Worm (Caenorhabditis elegans) whole organism, young adult: ENCODE data around the gene Y66A7A.7.

Experiments used
- B0019.2 ChIP-seq: fragments of 200-800 bp; sonication (Bioruptor generic); conservative IDR thresholded peaks from 2 replicates; pipeline ENCODE4 v1.3.6; 2022; ENCODE audit warnings: missing genetic modification reagents, missing genetic modification characterization, missing compliant biosample characterization
- D2030.7 ChIP-seq: fragments of 200-800 bp; sonication (Bioruptor generic); IDR thresholded peaks from 2 replicates; pipeline ENCODE4 v1.3.6; 2022; ENCODE audit warnings: missing genetic modification reagents, missing genetic modification characterization, missing compliant biosample characterization
- F23B12.7 ChIP-seq: sonication (generic microtip); optimal IDR thresholded peaks from 2 replicates; lab custom pipeline; 2017; ENCODE audit warnings: missing genetic modification characterization, mild to moderate bottlenecking, missing compliant biosample characterization, antibody characterized with exemption, moderate library complexity; ENCODE audit not compliant: insufficient read depth
- F33H1.4 ChIP-seq: fragments of 200-800 bp; sonication (Bioruptor generic); IDR thresholded peaks from 2 replicates; pipeline ENCODE4 v1.3.6; 2022; ENCODE audit warnings: missing genetic modification reagents, missing genetic modification characterization, missing compliant biosample characterization
- F37B4.10 ChIP-seq: fragments of 200-800 bp; sonication (Bioruptor generic); IDR thresholded peaks from 2 replicates; pipeline ENCODE4 v1.3.6; 2022; ENCODE audit warnings: missing genetic modification characterization, missing compliant biosample characterization
- F49E8.2 ChIP-seq: sonication (generic microtip); optimal IDR thresholded peaks from 3 replicates; lab custom pipeline; 2017; ENCODE audit warnings: missing genetic modification characterization, mild to moderate bottlenecking, missing compliant biosample characterization, antibody characterized with exemption, moderate library complexity; ENCODE audit not compliant: insufficient read depth
- F55B11.4 ChIP-seq: sonication (generic microtip); optimal IDR thresholded peaks from 2 replicates; lab custom pipeline; 2016; ENCODE audit warnings: missing compliant biosample characterization, missing genetic modification characterization, borderline replicate concordance; ENCODE audit not compliant: insufficient read depth
- K11D2.4 ChIP-seq: fragments of 200-800 bp; sonication (Bioruptor generic); IDR thresholded peaks from 2 replicates; pipeline ENCODE4 v1.3.6; 2022; ENCODE audit warnings: missing genetic modification reagents, missing genetic modification characterization, missing compliant biosample characterization
- Y56A3A.18 ChIP-seq: fragments of 200-800 bp; sonication (Bioruptor generic); IDR thresholded peaks from 2 replicates; pipeline ENCODE4 v1.3.6; 2022; ENCODE audit warnings: missing genetic modification reagents, missing genetic modification characterization, missing compliant biosample characterization
- Y79H2A.3 ChIP-seq: fragments of 200-800 bp; sonication (Bioruptor generic); conservative IDR thresholded peaks from 2 replicates; pipeline ENCODE4 v1.3.6; 2022; ENCODE audit warnings: missing genetic modification reagents, missing genetic modification characterization, missing compliant biosample characterization
- aptf-2 ChIP-seq: fragments of 200-800 bp; sonication (Bioruptor generic); conservative IDR thresholded peaks from 2 replicates; pipeline ENCODE4 v1.3.6; 2022; ENCODE audit warnings: missing genetic modification reagents, missing genetic modification characterization, missing compliant biosample characterization
- aptf-3 ChIP-seq: fragments of 200-800 bp; sonication (Bioruptor generic); IDR thresholded peaks from 2 replicates; pipeline ENCODE4 v1.3.6; 2022; ENCODE audit warnings: missing genetic modification characterization, missing compliant biosample characterization
- atf-7 ChIP-seq: sonication (generic microtip); optimal IDR thresholded peaks from 2 replicates; lab custom pipeline; 2017; ENCODE audit warnings: mild to moderate bottlenecking, missing genetic modification characterization, missing compliant biosample characterization
- attf-3 ChIP-seq: fragments of 200-800 bp; sonication (Bioruptor generic); conservative IDR thresholded peaks from 2 replicates; pipeline ENCODE4 v1.3.6; 2022; ENCODE audit warnings: missing genetic modification reagents, missing genetic modification characterization, missing compliant biosample characterization
- attf-5 ChIP-seq: fragments of 200-800 bp; sonication (Bioruptor generic); optimal IDR thresholded peaks from 2 replicates; lab custom pipeline; 2018; ENCODE audit warnings: mild to moderate bottlenecking, missing genetic modification characterization, missing compliant biosample characterization
- bed-2 ChIP-seq: fragments of 200-800 bp; sonication (Bioruptor generic); IDR thresholded peaks from 2 replicates; pipeline ENCODE4 v1.3.6; 2022; ENCODE audit warnings: missing genetic modification reagents, missing genetic modification characterization, missing compliant biosample characterization
- ccch-3 ChIP-seq: fragments of 200-800 bp; sonication (Bioruptor generic); optimal IDR thresholded peaks from 2 replicates; lab custom pipeline; 2018; ENCODE audit warnings: mild to moderate bottlenecking, missing genetic modification characterization, missing compliant biosample characterization
- ceh-27 ChIP-seq: fragments of 200-800 bp; sonication (Bioruptor generic); optimal IDR thresholded peaks from 2 replicates; lab custom pipeline; 2018; ENCODE audit warnings: mild to moderate bottlenecking, missing genetic modification characterization, moderate library complexity, missing compliant biosample characterization
- ceh-40 ChIP-seq: fragments of 200-800 bp; sonication (Bioruptor generic); IDR thresholded peaks from 2 replicates; pipeline ENCODE4 v1.3.6; 2022; ENCODE audit warnings: missing genetic modification characterization, missing compliant biosample characterization
- ceh-79 ChIP-seq: sonication (generic microtip); optimal IDR thresholded peaks from 2 replicates; lab custom pipeline; 2017; ENCODE audit warnings: mild to moderate bottlenecking, missing genetic modification characterization, missing compliant biosample characterization
- chd-7 ChIP-seq: sonication (generic microtip); optimal IDR thresholded peaks from 2 replicates; lab custom pipeline; 2016; ENCODE audit warnings: mild to moderate bottlenecking, missing genetic modification characterization, moderate library complexity, missing compliant biosample characterization
- dpl-1 ChIP-seq: fragments of 150-350 bp; optimal IDR thresholded peaks from 2 replicates; lab custom pipeline; 2014; ENCODE audit warnings: missing biosample characterization, missing genetic modification reagents, missing genetic modification characterization
- efl-1 ChIP-seq: fragments of 150-350 bp; optimal IDR thresholded peaks from 2 replicates; lab custom pipeline; 2014; ENCODE audit warnings: missing biosample characterization, missing genetic modification reagents, missing genetic modification characterization
- fkh-3 ChIP-seq: sonication (generic microtip); optimal IDR thresholded peaks from 2 replicates; lab custom pipeline; 2016; ENCODE audit warnings: mild to moderate bottlenecking, missing genetic modification characterization, missing compliant biosample characterization
- gei-17 ChIP-seq: fragments of 200-800 bp; sonication (Bioruptor generic); optimal IDR thresholded peaks from 2 replicates; lab custom pipeline; 2018; ENCODE audit warnings: mild to moderate bottlenecking, missing genetic modification characterization, missing compliant biosample characterization
- hmg-1.2 ChIP-seq: fragments of 200-800 bp; sonication (Bioruptor generic); IDR thresholded peaks from 2 replicates; pipeline ENCODE4 v1.3.6; 2022; ENCODE audit warnings: missing genetic modification reagents, missing genetic modification characterization, missing compliant biosample characterization
- let-607 ChIP-seq, 2 experiments: fragments of 200-800 bp in 1 of 2; sonication (Bioruptor generic) in 1 of 2; sonication (generic microtip) in 1 of 2; optimal IDR thresholded peaks; 2 replicates each; lab custom pipeline; 2016 to 2018; ENCODE audit warnings: mild to moderate bottlenecking in 2 of 2, missing compliant biosample characterization in 2 of 2, missing genetic modification characterization in 2 of 2, moderate library complexity in 2 of 2, missing genotype in 1 of 2
- lin-26 ChIP-seq: fragments of 200-800 bp; sonication (Bioruptor generic); IDR thresholded peaks from 2 replicates; pipeline ENCODE4 v1.3.6; 2022; ENCODE audit warnings: missing genetic modification reagents, missing genetic modification characterization, missing compliant biosample characterization
- lin-40 ChIP-seq: sonication (generic microtip); optimal IDR thresholded peaks from 2 replicates; lab custom pipeline; 2016; ENCODE audit warnings: missing genetic modification characterization, mild to moderate bottlenecking, missing compliant biosample characterization, missing genotype, missing genetic modification reagents
- lin-54 ChIP-seq: fragments of 200-800 bp; sonication (Bioruptor generic); optimal IDR thresholded peaks from 2 replicates; lab custom pipeline; 2018; ENCODE audit warnings: mild to moderate bottlenecking, missing genetic modification characterization, missing compliant biosample characterization
- lsl-1 ChIP-seq: fragments of 200-800 bp; sonication (Bioruptor generic); optimal IDR thresholded peaks from 2 replicates; lab custom pipeline; 2018; ENCODE audit warnings: mild to moderate bottlenecking, missing genetic modification characterization, moderate library complexity, missing compliant biosample characterization
- madf-6 ChIP-seq: fragments of 200-800 bp; sonication (Bioruptor generic); IDR thresholded peaks from 2 replicates; pipeline ENCODE4 v1.3.6; 2022; ENCODE audit warnings: missing genetic modification reagents, missing genetic modification characterization, missing compliant biosample characterization
- mcd-1 ChIP-seq: fragments of 200-800 bp; sonication (Bioruptor generic); IDR thresholded peaks from 2 replicates; pipeline ENCODE4 v1.3.6; 2022; ENCODE audit warnings: missing genetic modification reagents, missing genetic modification characterization, missing compliant biosample characterization
- mel-28 ChIP-seq: sonication (generic microtip); optimal IDR thresholded peaks from 2 replicates; lab custom pipeline; 2016; ENCODE audit warnings: borderline replicate concordance, mild to moderate bottlenecking, missing genetic modification characterization, missing compliant biosample characterization
- nfyb-1 ChIP-seq: fragments of 200-800 bp; sonication (Bioruptor generic); IDR thresholded peaks from 2 replicates; pipeline ENCODE4 v1.3.6; 2022; ENCODE audit warnings: missing genetic modification reagents, missing genetic modification characterization, missing compliant biosample characterization
- nhr-120 ChIP-seq: fragments of 200-800 bp; sonication (Bioruptor generic); IDR thresholded peaks from 2 replicates; pipeline ENCODE4 v1.3.6; 2022; ENCODE audit warnings: missing genetic modification characterization, missing compliant biosample characterization
- pha-4 ChIP-seq: fragments of 150-350 bp; sonication (generic microtip); optimal IDR thresholded peaks from 2 replicates; lab custom pipeline; 2014; ENCODE audit warnings: missing biosample characterization, missing genetic modification reagents, missing genetic modification characterization
- rec-8 ChIP-seq, 2 experiments: sonication (generic microtip); optimal IDR thresholded peaks; 2 replicates each; lab custom pipeline; 2016; ENCODE audit warnings: mild to moderate bottlenecking in 2 of 2, missing genetic modification characterization in 2 of 2, missing genetic modification reagents in 2 of 2, missing genotype in 2 of 2, missing biosample characterization in 1 of 2, missing compliant biosample characterization in 1 of 2, moderate library complexity in 1 of 2
- sdz-38 ChIP-seq: sonication (generic microtip); optimal IDR thresholded peaks from 2 replicates; lab custom pipeline; 2016; ENCODE audit warnings: missing genotype, missing genetic modification characterization, missing compliant biosample characterization
- snpc-1.1 ChIP-seq: sonication (generic microtip); optimal IDR thresholded peaks from 2 replicates; lab custom pipeline; 2017; ENCODE audit warnings: missing genetic modification characterization, mild to moderate bottlenecking, missing compliant biosample characterization, antibody characterized with exemption, moderate library complexity, missing genotype, missing genetic modification reagents; ENCODE audit not compliant: insufficient read depth
- snpc-1.3 ChIP-seq: sonication (generic microtip); optimal IDR thresholded peaks from 2 replicates; lab custom pipeline; 2017; ENCODE audit warnings: missing genetic modification characterization, mild to moderate bottlenecking, missing compliant biosample characterization, antibody characterized with exemption, moderate library complexity, missing genotype, missing genetic modification reagents; ENCODE audit not compliant: insufficient read depth
- snpc-3.4 ChIP-seq: sonication (generic microtip); optimal IDR thresholded peaks from 2 replicates; lab custom pipeline; 2017; ENCODE audit warnings: missing genetic modification characterization, mild to moderate bottlenecking, missing compliant biosample characterization, antibody characterized with exemption, moderate library complexity, missing genotype, missing genetic modification reagents
- sptf-2 ChIP-seq: fragments of 200-800 bp; sonication (Bioruptor generic); optimal IDR thresholded peaks from 2 replicates; lab custom pipeline; 2018; ENCODE audit warnings: mild to moderate bottlenecking, missing genetic modification characterization, missing compliant biosample characterization
- unc-130 ChIP-seq: sonication (generic microtip); optimal IDR thresholded peaks from 2 replicates; lab custom pipeline; 2016; ENCODE audit warnings: missing genetic modification reagents, missing genetic modification characterization, missing compliant biosample characterization
- ztf-28 ChIP-seq: fragments of 200-800 bp; sonication (Bioruptor generic); IDR thresholded peaks from 2 replicates; pipeline ENCODE4 v1.3.6; 2022; ENCODE audit warnings: missing genetic modification reagents, missing genetic modification characterization, missing compliant biosample characterization

Gene Y66A7A.7

ce11 chrIII:11588911-11589310 is 40.3 kb downstream of the Y66A7A.7 start, which contains the start of gene Y66D12A.3:
Y66D12A.3 (plus strand) TSS chrIII:11589211.
- no peak for TF ChIP-seq ceh-40
- TF ChIP-seq F37B4.10 (GFP tag; lab: Robert Waterston, UW), result no peak
- no peak for TF ChIP-seq pha-4 (tag; lab: Kevin White, UChicago)
- TF ChIP-seq bed-2 (GFP tag; lab: Robert Waterston, UW), result no peak
- no peak for TF ChIP-seq K11D2.4 (GFP tag; lab: Robert Waterston, UW)
- no peak for TF ChIP-seq Y79H2A.3 (GFP tag; lab: Robert Waterston, UW)
- no peak for TF ChIP-seq aptf-2 (GFP tag; lab: Robert Waterston, UW)
- TF ChIP-seq B0019.2 (GFP tag; lab: Robert Waterston, UW), result no peak
- TF ChIP-seq ztf-28 (GFP tag; lab: Robert Waterston, UW), result no peak
- no peak for TF ChIP-seq F55B11.4
- TF ChIP-seq F33H1.4 (GFP tag; lab: Robert Waterston, UW), result no peak
- no peak for TF ChIP-seq atf-7 (tag; lab: Kevin White, UChicago)
- no peak for TF ChIP-seq ceh-79
- TF ChIP-seq let-607 (tag; optimal IDR thresholded peaks at IDR 0.05; lab: Kevin White, UChicago), result no peak
- TF ChIP-seq attf-5 (GFP tag; lab: Kevin White, UChicago), result no peak
- TF ChIP-seq sptf-2, result no peak
- TF ChIP-seq nhr-120 (GFP tag; lab: Robert Waterston, UW), result no peak
- TF ChIP-seq mel-28, result no peak

DNA sequence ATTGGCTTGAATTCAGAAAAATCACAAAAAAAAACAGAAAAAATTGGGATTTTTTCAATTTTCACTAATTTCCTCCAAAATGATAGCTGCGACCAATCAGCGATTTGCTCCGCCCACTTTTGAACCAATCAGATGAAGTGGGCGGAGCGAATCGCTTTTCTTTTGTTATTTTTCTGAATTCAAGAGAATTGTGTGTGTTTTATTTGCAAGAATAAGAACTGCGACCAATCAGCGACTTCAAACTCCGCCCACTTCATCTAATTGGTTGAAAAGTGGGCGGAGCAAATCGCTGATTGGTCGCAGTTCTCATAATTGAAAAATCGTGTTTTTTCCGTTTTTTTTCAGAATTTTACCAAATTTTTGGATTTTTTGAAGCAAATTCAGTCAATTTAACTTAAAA is 46.7 kb downstream of the Y66A7A.7 start:
- TF ChIP-seq ceh-40, result no peak
- no peak for TF ChIP-seq snpc-3.4 (tag; lab: Kevin White, UChicago)
- no peak for TF ChIP-seq F49E8.2 (tag; lab: Kevin White, UChicago)
- no peak for TF ChIP-seq snpc-1.1 (tag; lab: Kevin White, UChicago)
- peak; percentile 64; the same call in 1 of the 2 replicates for TF ChIP-seq nfyb-1
- TF ChIP-seq hmg-1.2 (GFP tag; lab: Robert Waterston, UW), result no peak
- no peak for TF ChIP-seq gei-17
- TF ChIP-seq, all 124 proteins: peak for 1

DNA sequence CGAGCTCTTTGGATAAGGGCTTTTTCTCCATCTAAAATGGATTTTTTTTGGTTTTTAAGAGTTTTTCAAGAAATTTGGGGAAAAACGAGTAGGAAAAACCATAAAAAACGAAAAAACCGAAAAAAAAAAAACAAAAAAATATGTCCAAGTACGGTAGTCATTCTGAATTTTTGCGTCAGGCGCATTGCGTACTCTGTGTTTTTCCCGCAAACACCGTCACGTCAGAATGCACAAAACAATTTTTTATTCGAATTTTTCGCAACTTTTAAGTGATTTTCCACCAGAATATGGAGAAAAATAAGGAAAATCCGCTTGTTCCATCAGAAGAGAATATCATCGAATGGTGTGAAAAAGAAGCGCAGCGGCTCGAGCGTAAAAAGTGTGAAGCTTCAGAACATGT is 47.9 kb downstream of the Y66A7A.7 start, which contains the start of the genes Y66D12A.6 and ceh-92:
Gene Y66D12A.6 (minus strand): TSS at position 31 of the 400 bp plus-strand sequence.
Gene ceh-92 (plus strand): TSS at position 229 of the 400 bp plus-strand sequence.
- no peak for TF ChIP-seq ccch-3 (GFP tag; lab: Kevin White, UChicago)
- TF ChIP-seq fkh-3, result no peak
- TF ChIP-seq sdz-38 (tag; lab: Kevin White, UChicago), result no peak
- TF ChIP-seq snpc-1.3 (tag; lab: Kevin White, UChicago), result peak; percentile 37
- TF ChIP-seq chd-7, result no peak
- peak; percentile 70 for TF ChIP-seq F49E8.2 (tag; lab: Kevin White, UChicago)
- peak; percentile 73 for TF ChIP-seq D2030.7
- peak; percentile 56 for TF ChIP-seq lin-54 (GFP tag; lab: Kevin White, UChicago)
- TF ChIP-seq ceh-27 (GFP tag; lab: Kevin White, UChicago), result no peak
- no peak for TF ChIP-seq attf-3 (GFP tag; lab: Robert Waterston, UW)
- TF ChIP-seq unc-130 (GFP tag; lab: Kevin White, UChicago), result no peak
- peak; percentile 49; the same call in 1 of the 2 replicates for TF ChIP-seq mcd-1 (GFP tag; lab: Robert Waterston, UW)
- no peak for TF ChIP-seq lin-26 (GFP tag; lab: Robert Waterston, UW)
- TF ChIP-seq aptf-3 (GFP tag; lab: Robert Waterston, UW), result no peak
- peak; percentile 50 for TF ChIP-seq efl-1 (GFP tag; lab: Kevin White, UChicago)
- TF ChIP-seq lsl-1 (GFP tag; lab: Kevin White, UChicago), result peak; percentile 78
- peak; percentile 25 for TF ChIP-seq dpl-1 (GFP tag; lab: Kevin White, UChicago)
- TF ChIP-seq lin-40 (tag; lab: Kevin White, UChicago), result no peak
- TF ChIP-seq F23B12.7 (tag; lab: Kevin White, UChicago), result peak; percentile 5
- TF ChIP-seq rec-8 (tag; optimal IDR thresholded peaks at IDR 0.05; lab: Kevin White, UChicago), result no peak
- TF ChIP-seq snpc-3.4 (tag; lab: Kevin White, UChicago), result peak; percentile 1
- no peak for TF ChIP-seq Y56A3A.18 (GFP tag; lab: Robert Waterston, UW)
- TF ChIP-seq nhr-120 (GFP tag; lab: Robert Waterston, UW), result no peak
- peak; percentile 64 for TF ChIP-seq madf-6 (GFP tag; lab: Robert Waterston, UW)
